Fruit fly (Drosophila melanogaster) S2 (cell line): ENCODE data around the gene Faf2.

Source experiments
- CG8478 ChIP-seq: fragments of >200 bp; optimal IDR thresholded peaks from 2 replicates; lab custom pipeline; 2018
- CTCF ChIP-seq, 2 experiments: fragments of >200 bp; optimal IDR thresholded peaks; 2 replicates each; lab custom pipeline; 2018

DNA sequence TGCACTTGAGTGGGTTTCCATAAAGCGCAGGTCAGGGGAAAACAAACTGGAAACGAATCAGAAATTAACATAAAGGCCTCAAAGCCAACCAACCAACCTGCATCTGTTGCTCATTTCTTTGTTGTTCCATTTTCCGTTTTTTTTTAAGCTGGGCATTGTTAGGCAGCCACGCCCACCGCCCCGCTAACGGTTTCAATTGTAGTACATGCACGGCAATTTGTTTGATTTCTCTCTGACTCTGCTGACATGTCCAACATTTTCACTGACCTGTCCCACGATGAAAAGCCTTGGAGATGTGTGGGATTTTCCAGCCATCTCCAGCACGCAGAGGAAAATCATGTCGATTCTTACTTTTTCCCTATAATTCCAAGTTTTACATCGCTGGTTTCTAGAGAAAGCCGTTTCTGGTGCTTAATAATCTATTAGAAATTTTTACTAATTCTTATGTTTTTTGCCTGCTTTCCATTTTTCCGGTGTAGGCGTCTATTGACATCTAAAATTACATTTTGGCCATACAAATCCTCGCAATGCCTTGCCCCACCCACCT, 51.7 kb downstream of the Faf2 start:
- TF ChIP-seq CTCF (optimal IDR thresholded peaks at IDR 0.05; lab: Kevin White, UChicago) (no peak), CG8478 (lab: Kevin White, UChicago) (no peak)
